Worm (Caenorhabditis elegans): ENCODE data around the gene K11H12.9.

The K11H12.9 gene

DNA sequence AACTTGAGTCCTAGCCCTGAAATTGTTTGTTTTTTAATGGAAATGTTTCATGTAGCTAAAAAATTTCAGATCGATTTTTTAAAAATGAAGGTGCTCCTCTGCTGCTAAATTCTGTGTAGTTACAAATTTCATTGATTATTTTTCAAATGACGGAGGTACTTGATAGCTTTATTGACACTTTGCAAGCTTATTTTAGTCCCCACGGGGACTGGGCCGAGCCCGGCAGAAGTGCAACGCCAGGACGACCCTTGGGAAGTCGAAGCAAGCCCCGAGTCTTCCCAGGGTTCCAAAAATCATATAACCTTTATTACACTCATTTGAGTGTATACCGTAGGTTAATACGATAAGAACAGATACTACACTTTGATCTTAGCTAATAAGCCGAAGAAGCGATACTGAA is 25.6 kb upstream of the K11H12.9 start:
- TF ChIP-seq nhr-237 (tag; optimal IDR thresholded peaks at IDR 0.05) (no peak), drap-1 (GFP tag; optimal IDR thresholded peaks at IDR 0.05) (no peak), blmp-1 (tag; optimal IDR thresholded peaks at IDR 0.05) (no peak), bed-3 (GFP tag; optimal IDR thresholded peaks at IDR 0.05) (no peak), sptf-1 (tag; optimal IDR thresholded peaks at IDR 0.05) (no peak), hlh-1 (tag; optimal IDR thresholded peaks at IDR 0.05) (no peak)

DNA sequence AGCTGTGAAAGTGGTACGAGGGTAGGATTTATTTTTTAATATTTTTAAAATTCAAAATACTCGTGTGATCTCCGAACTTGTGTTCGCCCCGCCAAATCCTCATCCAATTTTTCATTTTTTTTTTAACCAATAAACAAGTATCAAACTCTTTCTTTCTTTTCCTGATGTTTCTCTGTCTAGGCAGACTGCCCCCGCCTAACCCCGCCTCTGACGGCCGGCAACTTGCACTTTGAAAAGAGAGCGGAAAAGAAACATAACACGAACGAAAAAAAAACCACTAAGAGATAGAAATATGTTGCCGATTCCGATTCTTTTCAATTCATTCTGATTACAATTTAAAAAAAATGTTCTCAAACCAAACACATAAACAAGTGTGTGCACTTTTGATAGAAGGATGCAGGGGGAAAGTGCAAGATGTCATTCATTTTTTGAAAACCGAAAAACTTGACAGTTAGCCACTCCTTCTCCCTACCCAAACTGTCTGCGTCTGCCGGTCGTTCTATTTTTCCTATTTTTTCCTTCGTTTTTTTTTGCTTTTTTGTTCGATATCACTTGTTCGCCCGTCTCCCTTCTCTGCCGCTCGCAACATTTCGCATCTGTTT is 23.4 kb upstream of the K11H12.9 start:
- no peak for TF ChIP-seq ceh-39 (tag; optimal IDR thresholded peaks at IDR 0.05)
- no peak for TF ChIP-seq lsy-2 (tag; optimal IDR thresholded peaks at IDR 0.05)
- no peak for TF ChIP-seq mab-5 (tag; optimal IDR thresholded peaks at IDR 0.05)
- no peak for TF ChIP-seq ces-1 (GFP tag; optimal IDR thresholded peaks at IDR 0.05)
- no peak for TF ChIP-seq pha-4 (tag; optimal IDR thresholded peaks at IDR 0.05)
- no peak for TF ChIP-seq unc-120 (tag; optimal IDR thresholded peaks at IDR 0.05; ENCODE audit: poor library complexity, severe bottlenecking)
- TF ChIP-seq nhr-237 (tag; optimal IDR thresholded peaks at IDR 0.05) = no peak
- no peak for TF ChIP-seq nhr-28 (tag; optimal IDR thresholded peaks at IDR 0.05)
- no peak for TF ChIP-seq M03D4.4 (tag; optimal IDR thresholded peaks at IDR 0.05)
- TF ChIP-seq sem-2 (GFP tag; optimal IDR thresholded peaks at IDR 0.05) = no peak
- TF ChIP-seq lin-32 (GFP tag; optimal IDR thresholded peaks at IDR 0.05) = no peak
- no peak for TF ChIP-seq flh-1 (GFP tag; optimal IDR thresholded peaks at IDR 0.05)
- TF ChIP-seq blmp-1 (tag; optimal IDR thresholded peaks at IDR 0.05) = no peak
- no peak for TF ChIP-seq bed-3 (GFP tag; optimal IDR thresholded peaks at IDR 0.05)
- TF ChIP-seq zip-8 (tag; optimal IDR thresholded peaks at IDR 0.05) = no peak
- TF ChIP-seq nhr-12 (tag; optimal IDR thresholded peaks at IDR 0.05) = no peak

DNA sequence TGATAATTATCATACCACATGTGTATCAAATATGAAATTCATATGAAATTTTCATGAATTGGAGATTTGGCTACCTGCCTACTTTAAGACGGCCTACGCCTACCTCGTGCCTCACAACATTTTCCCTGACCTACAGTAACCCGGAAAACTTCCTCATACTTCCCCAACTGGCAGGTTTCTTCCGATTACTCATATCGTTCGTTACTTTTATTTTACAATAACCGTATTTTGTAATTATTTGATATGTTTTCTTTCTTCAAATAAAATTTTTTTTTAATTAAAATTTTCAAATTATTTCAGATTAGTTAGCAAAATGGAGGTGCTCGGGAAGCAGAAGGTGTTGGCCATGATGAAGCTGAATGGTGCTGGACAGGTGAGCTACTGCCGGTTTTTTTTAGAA is 22.2 kb upstream of the K11H12.9 start, which contains the start of gene nhr-76:
nhr-76 (plus strand) TSS at position 301 of the 400 bp plus-strand sequence.
- no peak for TF ChIP-seq mab-5 (tag; optimal IDR thresholded peaks at IDR 0.05)
- no peak for TF ChIP-seq blmp-1 (tag; optimal IDR thresholded peaks at IDR 0.05)
- no peak for TF ChIP-seq nhr-237 (tag; optimal IDR thresholded peaks at IDR 0.05)
- TF ChIP-seq nhr-2 (tag; optimal IDR thresholded peaks at IDR 0.05) = no peak
- TF ChIP-seq pha-4 (tag; optimal IDR thresholded peaks at IDR 0.05) = no peak
- no peak for TF ChIP-seq zip-8 (tag; optimal IDR thresholded peaks at IDR 0.05)
- TF ChIP-seq ham-2 (GFP tag; optimal IDR thresholded peaks at IDR 0.05) = no peak
- TF ChIP-seq hlh-1 (tag; optimal IDR thresholded peaks at IDR 0.05) = no peak
- no peak for TF ChIP-seq unc-120 (tag; optimal IDR thresholded peaks at IDR 0.05; ENCODE audit: poor library complexity, severe bottlenecking)
- no peak for TF ChIP-seq nhr-28 (tag; optimal IDR thresholded peaks at IDR 0.05)
- TF ChIP-seq ceh-43 (GFP tag; optimal IDR thresholded peaks at IDR 0.05) = no peak
- no peak for TF ChIP-seq drap-1 (GFP tag; optimal IDR thresholded peaks at IDR 0.05)
- no peak for TF ChIP-seq ces-1 (GFP tag; optimal IDR thresholded peaks at IDR 0.05)
- no peak for TF ChIP-seq sptf-1 (tag; optimal IDR thresholded peaks at IDR 0.05)
- TF ChIP-seq lsy-2 (tag; optimal IDR thresholded peaks at IDR 0.05) = no peak
- no peak for TF ChIP-seq bed-3 (GFP tag; optimal IDR thresholded peaks at IDR 0.05)
- TF ChIP-seq ztf-11 (tag; optimal IDR thresholded peaks at IDR 0.05) = no peak
- TF ChIP-seq cnd-1 (tag; optimal IDR thresholded peaks at IDR 0.05) = no peak
- TF ChIP-seq lin-32 (GFP tag; optimal IDR thresholded peaks at IDR 0.05) = no peak

DNA sequence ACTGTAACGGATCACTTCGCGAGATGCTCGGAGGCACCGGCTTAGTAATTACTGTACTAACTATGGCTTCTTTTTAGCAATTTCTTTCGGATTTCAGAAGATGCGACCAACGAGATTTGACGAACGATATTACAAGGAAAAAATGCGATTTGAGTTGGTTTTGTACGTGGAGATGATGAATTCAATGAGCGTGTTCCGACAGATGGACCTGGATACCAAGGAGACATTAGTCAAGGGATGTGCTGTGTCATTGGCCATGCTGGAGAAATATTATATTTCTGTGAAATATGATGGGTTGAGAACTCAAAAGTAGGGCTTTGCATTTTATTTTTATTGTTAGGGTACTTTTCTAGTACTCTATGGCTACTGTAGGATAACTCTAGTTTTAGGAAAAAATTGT is 18.9 kb upstream of the K11H12.9 start:
- no peak for TF ChIP-seq unc-39 (tag; optimal IDR thresholded peaks at IDR 0.05)
- TF ChIP-seq mab-5 (tag; optimal IDR thresholded peaks at IDR 0.05) = no peak
- no peak for TF ChIP-seq lin-13 (tag; optimal IDR thresholded peaks at IDR 0.05)
- no peak for TF ChIP-seq nhr-12 (tag; optimal IDR thresholded peaks at IDR 0.05)
- no peak for TF ChIP-seq drap-1 (GFP tag; optimal IDR thresholded peaks at IDR 0.05)
- no peak for TF ChIP-seq zip-8 (tag; optimal IDR thresholded peaks at IDR 0.05)
- TF ChIP-seq sem-2 (GFP tag; optimal IDR thresholded peaks at IDR 0.05) = no peak

DNA sequence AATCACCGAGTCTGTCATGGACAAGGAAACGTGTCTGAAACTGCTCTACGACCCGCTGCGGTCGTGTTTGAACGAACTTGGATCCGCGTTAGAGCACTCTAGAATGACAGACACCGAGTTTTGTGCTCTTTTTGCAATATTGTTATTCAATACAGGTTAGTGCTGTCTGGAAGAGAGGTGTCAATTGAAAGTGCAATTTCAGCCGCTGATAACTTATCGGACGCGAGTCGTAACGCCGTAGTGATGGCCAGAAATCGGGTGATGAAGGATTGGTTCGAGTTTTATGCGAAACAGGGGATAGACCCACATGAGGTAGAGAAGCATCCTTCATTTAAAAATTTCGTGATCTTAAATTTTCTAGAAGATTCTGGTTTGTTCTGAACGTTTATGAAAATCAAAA is 17.6 kb upstream of the K11H12.9 start:
- TF ChIP-seq mep-1 (tag; optimal IDR thresholded peaks at IDR 0.05) = no peak
- TF ChIP-seq unc-39 (tag; optimal IDR thresholded peaks at IDR 0.05) = no peak
- no peak for TF ChIP-seq pha-4 (tag; optimal IDR thresholded peaks at IDR 0.05)
- no peak for TF ChIP-seq ceh-43 (GFP tag; optimal IDR thresholded peaks at IDR 0.05)
- TF ChIP-seq bed-3 (GFP tag; optimal IDR thresholded peaks at IDR 0.05) = no peak
- TF ChIP-seq nhr-237 (tag; optimal IDR thresholded peaks at IDR 0.05) = no peak
- no peak for TF ChIP-seq zip-8 (tag; optimal IDR thresholded peaks at IDR 0.05)
- TF ChIP-seq elt-3 (tag; optimal IDR thresholded peaks at IDR 0.05) = no peak
- TF ChIP-seq ceh-83 (GFP tag; optimal IDR thresholded peaks at IDR 0.05) = no peak
- no peak for TF ChIP-seq sptf-1 (tag; optimal IDR thresholded peaks at IDR 0.05)
- TF ChIP-seq blmp-1 (tag; optimal IDR thresholded peaks at IDR 0.05) = no peak
- TF ChIP-seq nhr-76 (tag; optimal IDR thresholded peaks at IDR 0.05) = no peak
- no peak for TF ChIP-seq nhr-2 (tag; optimal IDR thresholded peaks at IDR 0.05)
- no peak for TF ChIP-seq lsy-2 (tag; optimal IDR thresholded peaks at IDR 0.05)
- no peak for TF ChIP-seq mab-5 (tag; optimal IDR thresholded peaks at IDR 0.05)
- TF ChIP-seq hlh-1 (tag; optimal IDR thresholded peaks at IDR 0.05) = no peak
